Comparison of ENCODE assay signal across 5 fruit fly cellular contexts in genomic region chrX:13616417-13617050, dm6.
TF ChIP-seq lines count a peak whose summit lies in the region.

Gene tth, minus strand, starts transcription at chrX:13616586.
Gene Tango2, plus strand, starts transcription at chrX:13616989.

TF ChIP-seq in whole organism, adult, 20 proteins besides CTCF, POLR2A, EP300 and RAD21 (continued from another document):
- TF ChIP-seq pad (GFP tag; optimal IDR thresholded peaks at IDR 0.05; lab: Kevin White, UChicago), result peak; percentile 64

TF ChIP-seq in whole organism, embryonic, 481 proteins besides CTCF, POLR2A, EP300 and RAD21 (continued from another document and continues in another):
- peak; percentile 31; the same call in 1 of the 2 replicates for TF ChIP-seq chm (GFP tag; IDR thresholded peaks at IDR 0.05; lab: Robert Waterston, UW)
- TF ChIP-seq Hr39 (optimal IDR thresholded peaks at IDR 0.05; lab: Kevin White, UChicago), result no peak
- TF ChIP-seq Scr (GFP tag; IDR thresholded peaks at IDR 0.05; lab: Robert Waterston, UW; ENCODE audit: partially characterized antibody), result peak; percentile 72
- TF ChIP-seq CG3726 (GFP tag; IDR thresholded peaks at IDR 0.05; lab: Robert Waterston, UW), result 0 out of 3 replicates have a peak, but pooled peaks have one; percentile 32
- no peak for TF ChIP-seq lov (optimal IDR thresholded peaks at IDR 0.05; lab: Kevin White, UChicago)
- 0 out of 3 replicates have a peak, but pooled peaks have one; percentile 16 for TF ChIP-seq lov (GFP tag; IDR thresholded peaks at IDR 0.05; lab: Robert Waterston, UW)
- peak; percentile 80 for TF ChIP-seq CG7839 (tag; optimal IDR thresholded peaks at IDR 0.05; lab: Kevin White, UChicago)
- TF ChIP-seq BtbVII (GFP tag; optimal IDR thresholded peaks at IDR 0.05; lab: Kevin White, UChicago), result peak; percentile 51
- TF ChIP-seq Bteb2 (GFP tag; optimal IDR thresholded peaks at IDR 0.05; lab: Kevin White, UChicago), result peak; percentile 78
- TF ChIP-seq CG1832 (GFP tag; optimal IDR thresholded peaks at IDR 0.05; lab: Kevin White, UChicago), result no peak
- TF ChIP-seq gce (GFP tag; IDR thresholded peaks at IDR 0.05; lab: Robert Waterston, UW), result no peak; the same call in 2 of the 3 replicates
- 0 out of 2 replicates have a peak, but pooled peaks have one; percentile 39 for TF ChIP-seq CG32772 (GFP tag; IDR thresholded peaks at IDR 0.05; lab: Robert Waterston, UW)
- TF ChIP-seq CG4424 (GFP tag; optimal IDR thresholded peaks at IDR 0.05; lab: Kevin White, UChicago), result peak; percentile 47
- peak; percentile 78 for TF ChIP-seq CG1233 (GFP tag; optimal IDR thresholded peaks at IDR 0.05; lab: Kevin White, UChicago)
- no peak for TF ChIP-seq sr (GFP tag; IDR thresholded peaks at IDR 0.05; lab: Robert Waterston, UW)
- TF ChIP-seq Myb (GFP tag; optimal IDR thresholded peaks at IDR 0.05; lab: Kevin White, UChicago), result peak; percentile 69
- peak; percentile 91 for TF ChIP-seq CG2120 (GFP tag; optimal IDR thresholded peaks at IDR 0.05; lab: Kevin White, UChicago)
- peak; percentile 29 for TF ChIP-seq slou (GFP tag; optimal IDR thresholded peaks at IDR 0.05; lab: Kevin White, UChicago)
- TF ChIP-seq CoRest (tag; optimal IDR thresholded peaks at IDR 0.05; lab: Kevin White, UChicago), result peak; percentile 86
- TF ChIP-seq CG14965 (GFP tag; optimal IDR thresholded peaks at IDR 0.05; lab: Kevin White, UChicago; ENCODE audit: borderline replicate concordance), result no peak
- TF ChIP-seq CG12299 (tag; optimal IDR thresholded peaks at IDR 0.05; lab: Kevin White, UChicago), result no peak
- TF ChIP-seq Doc3 (GFP tag; IDR thresholded peaks at IDR 0.05; lab: Robert Waterston, UW; ENCODE audit: partially characterized antibody), result peak; percentile 46; the same call in 1 of the 3 replicates
- TF ChIP-seq Optix (GFP tag; IDR thresholded peaks at IDR 0.05; lab: Robert Waterston, UW), result no peak
- peak; percentile 76 for TF ChIP-seq Hsf (GFP tag; optimal IDR thresholded peaks at IDR 0.05; lab: Kevin White, UChicago)
- peak; percentile 75 for TF ChIP-seq CG1602 (GFP tag; optimal IDR thresholded peaks at IDR 0.05; lab: Kevin White, UChicago)
- TF ChIP-seq B-H2 (GFP tag; optimal IDR thresholded peaks at IDR 0.05; lab: Kevin White, UChicago), result peak; percentile 46
- TF ChIP-seq ftz-f1 (GFP tag; optimal IDR thresholded peaks at IDR 0.05; lab: Kevin White, UChicago), result no peak
- TF ChIP-seq maf-S (GFP tag; optimal IDR thresholded peaks at IDR 0.05; lab: Kevin White, UChicago), result peak; percentile 44
- no peak for TF ChIP-seq Sox102F (GFP tag; optimal IDR thresholded peaks at IDR 0.05; lab: Kevin White, UChicago)
- TF ChIP-seq CG18619 (GFP tag; optimal IDR thresholded peaks at IDR 0.05; lab: Kevin White, UChicago), result peak; percentile 60

TF ChIP-seq in whole organism, prepupa, 60 proteins besides CTCF, POLR2A, EP300 and RAD21 (continued from another document and continues in another):
- TF ChIP-seq dsx (GFP tag; optimal IDR thresholded peaks at IDR 0.05; lab: Kevin White, UChicago; ENCODE audit: poor library complexity, severe bottlenecking), result peak; percentile 77
- peak; percentile 84 for TF ChIP-seq CG6163 (GFP tag; IDR thresholded peaks at IDR 0.05; lab: Robert Waterston, UW)
- peak; percentile 89 for TF ChIP-seq acj6 (GFP tag; optimal IDR thresholded peaks at IDR 0.05; lab: Kevin White, UChicago)
- TF ChIP-seq CG8119 (GFP tag; IDR thresholded peaks at IDR 0.05; lab: Robert Waterston, UW), result peak; percentile 89
- TF ChIP-seq Met (GFP tag; optimal IDR thresholded peaks at IDR 0.05; lab: Kevin White, UChicago), result peak; percentile 86
- TF ChIP-seq dac (GFP tag; optimal IDR thresholded peaks at IDR 0.05; lab: Kevin White, UChicago), result no peak
- TF ChIP-seq CG6276 (GFP tag; optimal IDR thresholded peaks at IDR 0.05; lab: Kevin White, UChicago), result no peak
- TF ChIP-seq CG8632 (GFP tag; optimal IDR thresholded peaks at IDR 0.05; lab: Kevin White, UChicago), result peak; percentile 81
- peak; percentile 73 for TF ChIP-seq CG10669 (GFP tag; optimal IDR thresholded peaks at IDR 0.05; lab: Kevin White, UChicago)
- peak; percentile 82 for TF ChIP-seq CG3032 (tag; optimal IDR thresholded peaks at IDR 0.05; lab: Kevin White, UChicago)
- TF ChIP-seq CG11902 (GFP tag; optimal IDR thresholded peaks at IDR 0.05; lab: Kevin White, UChicago), result peak; percentile 58
- peak; percentile 38 for TF ChIP-seq CG8319 (GFP tag; optimal IDR thresholded peaks at IDR 0.05; lab: Kevin White, UChicago)
- peak; percentile 70 for TF ChIP-seq CG34406 (GFP tag; optimal IDR thresholded peaks at IDR 0.05; lab: Kevin White, UChicago)
- TF ChIP-seq Sox15 (GFP tag; optimal IDR thresholded peaks at IDR 0.05; lab: Kevin White, UChicago), result peak; percentile 76
- peak; percentile 77 for TF ChIP-seq net (GFP tag; optimal IDR thresholded peaks at IDR 0.05; lab: Kevin White, UChicago)
- TF ChIP-seq svp (GFP tag; lab: Kevin White, UChicago), result peak; percentile 94
- peak; percentile 80 for TF ChIP-seq CG6792 (GFP tag; optimal IDR thresholded peaks at IDR 0.05; lab: Kevin White, UChicago)
- TF ChIP-seq CG11762 (GFP tag; optimal IDR thresholded peaks at IDR 0.05; lab: Kevin White, UChicago; ENCODE audit: insufficient read depth), result peak; percentile 56
- TF ChIP-seq CG11294 (GFP tag; IDR thresholded peaks at IDR 0.05; lab: Robert Waterston, UW), result peak; percentile 58
- TF ChIP-seq CG7368 (GFP tag; optimal IDR thresholded peaks at IDR 0.05; lab: Kevin White, UChicago), result peak; percentile 41
- TF ChIP-seq CG31627 (GFP tag; optimal IDR thresholded peaks at IDR 0.05; lab: Kevin White, UChicago), result peak; percentile 91
- TF ChIP-seq Ets96B (tag; optimal IDR thresholded peaks at IDR 0.05; lab: Kevin White, UChicago), result peak; percentile 70
- TF ChIP-seq Smox (GFP tag; optimal IDR thresholded peaks at IDR 0.05; lab: Kevin White, UChicago), result peak; percentile 90
- TF ChIP-seq CG15336 (GFP tag; IDR thresholded peaks at IDR 0.05; lab: Robert Waterston, UW), result peak; percentile 87
- TF ChIP-seq Eip78C (GFP tag; lab: Kevin White, UChicago), result peak; percentile 96
- no peak for TF ChIP-seq vri (GFP tag; optimal IDR thresholded peaks at IDR 0.05; lab: Kevin White, UChicago)
- peak; percentile 86 for TF ChIP-seq Gug (GFP tag; IDR thresholded peaks at IDR 0.05; lab: Robert Waterston, UW)
- peak; percentile 71 for TF ChIP-seq Lpt (GFP tag; optimal IDR thresholded peaks at IDR 0.05; lab: Kevin White, UChicago)
- peak; percentile 80 for TF ChIP-seq Ets21C (GFP tag; optimal IDR thresholded peaks at IDR 0.05; lab: Kevin White, UChicago)
- TF ChIP-seq fd59A (GFP tag; optimal IDR thresholded peaks at IDR 0.05; lab: Kevin White, UChicago), result peak; percentile 68
- TF ChIP-seq topi (GFP tag; optimal IDR thresholded peaks at IDR 0.05; lab: Kevin White, UChicago), result peak; percentile 89
- TF ChIP-seq ss (GFP tag; optimal IDR thresholded peaks at IDR 0.05; lab: Kevin White, UChicago), result peak; percentile 56 to 78
- peak; percentile 87 for TF ChIP-seq CG32006 (GFP tag; optimal IDR thresholded peaks at IDR 0.05; lab: Kevin White, UChicago)
- peak; percentile 22 for TF ChIP-seq fd85E (GFP tag; optimal IDR thresholded peaks at IDR 0.05; lab: Kevin White, UChicago)

TF ChIP-seq in whole organism, pupa, 21 proteins besides CTCF, POLR2A, EP300 and RAD21 (continued from another document):
- TF ChIP-seq Snoo (tag; optimal IDR thresholded peaks at IDR 0.05; lab: Kevin White, UChicago), result peak; percentile 88

TF ChIP-seq in whole organism, wandering third instar larva, 38 proteins besides CTCF, POLR2A, EP300 and RAD21 (continued from another document):
- TF ChIP-seq fru (GFP tag; optimal IDR thresholded peaks at IDR 0.05; lab: Kevin White, UChicago), result peak; percentile 90
- no peak for TF ChIP-seq N (GFP tag; optimal IDR thresholded peaks at IDR 0.05; lab: Kevin White, UChicago)
- TF ChIP-seq Vsx2 (GFP tag; optimal IDR thresholded peaks at IDR 0.05; lab: Kevin White, UChicago; ENCODE audit: partially characterized antibody), result no peak
- TF ChIP-seq Myc (optimal IDR thresholded peaks at IDR 0.05; lab: Kevin White, UChicago), result no peak
- peak; percentile 87 for TF ChIP-seq h (GFP tag; optimal IDR thresholded peaks at IDR 0.05; lab: Kevin White, UChicago)
- peak; percentile 87 for TF ChIP-seq rgr (GFP tag; optimal IDR thresholded peaks at IDR 0.05; lab: Kevin White, UChicago)
- TF ChIP-seq woc (GFP tag; optimal IDR thresholded peaks at IDR 0.05; lab: Kevin White, UChicago), result peak; percentile 73
- TF ChIP-seq HLH106 (tag; optimal IDR thresholded peaks at IDR 0.05; lab: Kevin White, UChicago), result peak; percentile 89
- peak in 1 of 2 experiments; percentile 90 for TF ChIP-seq foxo (GFP tag; optimal IDR thresholded peaks at IDR 0.05; lab: Kevin White, UChicago)
- no peak for TF ChIP-seq brk (GFP tag; optimal IDR thresholded peaks at IDR 0.05; lab: Kevin White, UChicago)
- TF ChIP-seq Jra (GFP tag; optimal IDR thresholded peaks at IDR 0.05; lab: Kevin White, UChicago), result no peak
- no peak for TF ChIP-seq pan (optimal IDR thresholded peaks at IDR 0.05; lab: Kevin White, UChicago)
- TF ChIP-seq Rel (GFP tag; optimal IDR thresholded peaks at IDR 0.05; lab: Kevin White, UChicago), result peak; percentile 36
- TF ChIP-seq Rel (tag; optimal IDR thresholded peaks at IDR 0.05; lab: Kevin White, UChicago), result peak; percentile 55
- no peak for TF ChIP-seq Dif (GFP tag; optimal IDR thresholded peaks at IDR 0.05; lab: Kevin White, UChicago; ENCODE audit: partially characterized antibody)
- TF ChIP-seq CG32264 (GFP tag; optimal IDR thresholded peaks at IDR 0.05; lab: Kevin White, UChicago), result peak; percentile 14
